Worm (Caenorhabditis elegans) whole organism, L2 larva: ENCODE results near the gene twk-13.

Experiments used
- C34F6.9 ChIP-seq: fragments of 150-350 bp; optimal IDR thresholded peaks from 2 replicates; lab custom pipeline; 2014; ENCODE audit warnings: missing biosample characterization, missing genetic modification characterization
- F13H6.1 ChIP-seq: sonication (generic microtip); optimal IDR thresholded peaks from 2 replicates; lab custom pipeline; 2016; ENCODE audit warnings: missing genetic modification characterization, missing compliant biosample characterization
- R02D3.7 ChIP-seq: fragments of 150-350 bp; optimal IDR thresholded peaks from 2 replicates; lab custom pipeline; 2014; ENCODE audit warnings: missing biosample characterization, missing genetic modification characterization
- alr-1 ChIP-seq: fragments of 150-350 bp; optimal IDR thresholded peaks from 2 replicates; lab custom pipeline; 2014; ENCODE audit warnings: missing biosample characterization, missing genetic modification characterization
- ama-1 ChIP-seq: fragments of 150-350 bp; optimal IDR thresholded peaks from 2 replicates; lab custom pipeline; 2018; ENCODE audit warnings: inconsistent platforms
- ceh-16 ChIP-seq: fragments of 150-350 bp; optimal IDR thresholded peaks from 2 replicates; lab custom pipeline; 2014; ENCODE audit warnings: missing biosample characterization, missing genetic modification characterization
- ceh-82 ChIP-seq: fragments of 150-350 bp; optimal IDR thresholded peaks from 2 replicates; lab custom pipeline; 2014; ENCODE audit warnings: missing biosample characterization, missing genetic modification characterization
- crh-2 ChIP-seq: sonication (generic microtip); optimal IDR thresholded peaks from 2 replicates; lab custom pipeline; 2017; ENCODE audit warnings: missing biosample characterization, missing genetic modification characterization
- elt-1 ChIP-seq: fragments of 150-350 bp; optimal IDR thresholded peaks from 2 replicates; lab custom pipeline; 2014; ENCODE audit warnings: missing biosample characterization, missing genetic modification characterization
- elt-3 ChIP-seq: sonication (generic microtip); optimal IDR thresholded peaks from 2 replicates; lab custom pipeline; 2017; ENCODE audit warnings: missing biosample characterization, missing genetic modification characterization
- fos-1 ChIP-seq: fragments of 150-350 bp; optimal IDR thresholded peaks from 2 replicates; lab custom pipeline; 2014; ENCODE audit warnings: missing biosample characterization, missing genetic modification characterization
- lin-11 ChIP-seq: fragments of 150-350 bp; sonication (generic microtip); optimal IDR thresholded peaks from 2 replicates; lab custom pipeline; 2014; ENCODE audit warnings: missing biosample characterization, missing genetic modification characterization, inconsistent platforms, mixed read lengths
- lin-13 ChIP-seq: fragments of 150-350 bp; optimal IDR thresholded peaks from 2 replicates; lab custom pipeline; 2014; ENCODE audit warnings: missing biosample characterization, missing genetic modification reagents, missing genetic modification characterization
- lin-39 ChIP-seq: fragments of 150-350 bp; optimal IDR thresholded peaks from 2 replicates; lab custom pipeline; 2014; ENCODE audit warnings: missing biosample characterization, missing genetic modification reagents, missing genetic modification characterization
- lsy-2 ChIP-seq, 2 experiments: fragments of 150-350 bp in 1 of 2; sonication (generic microtip) in 1 of 2; optimal IDR thresholded peaks; 2 replicates each; lab custom pipeline; 2014 to 2017; ENCODE audit warnings: missing biosample characterization in 2 of 2, missing genetic modification characterization in 2 of 2
- mab-5 ChIP-seq: fragments of 150-350 bp; optimal IDR thresholded peaks from 2 replicates; lab custom pipeline; 2014; ENCODE audit warnings: missing biosample characterization, missing genetic modification characterization
- mbf-1 ChIP-seq: sonication (generic microtip); optimal IDR thresholded peaks from 2 replicates; lab custom pipeline; 2017; ENCODE audit warnings: missing biosample characterization, missing genetic modification characterization
- mdl-1 ChIP-seq, 2 experiments: fragments of 150-350 bp in 1 of 2; sonication (generic microtip) in 1 of 2; optimal IDR thresholded peaks; 2 replicates each; lab custom pipeline; 2017; ENCODE audit warnings: missing biosample characterization in 2 of 2, missing genetic modification characterization in 2 of 2
- nhr-11 ChIP-seq: fragments of 150-350 bp; optimal IDR thresholded peaks from 2 replicates; lab custom pipeline; 2014; ENCODE audit warnings: missing biosample characterization, missing genetic modification characterization
- nhr-12 ChIP-seq: fragments of 150-350 bp; optimal IDR thresholded peaks from 2 replicates; lab custom pipeline; 2014; ENCODE audit warnings: missing biosample characterization, missing genetic modification characterization
- nhr-129 ChIP-seq: fragments of 150-350 bp; optimal IDR thresholded peaks from 2 replicates; lab custom pipeline; 2014; ENCODE audit warnings: missing biosample characterization, missing genetic modification characterization
- nhr-21 ChIP-seq: fragments of 150-350 bp; optimal IDR thresholded peaks from 2 replicates; lab custom pipeline; 2014; ENCODE audit warnings: missing biosample characterization, missing genetic modification characterization
- nhr-237 ChIP-seq: fragments of 150-350 bp; optimal IDR thresholded peaks from 2 replicates; lab custom pipeline; 2014; ENCODE audit warnings: missing biosample characterization, missing genetic modification characterization
- nhr-25 ChIP-seq: fragments of 150-350 bp; sonication (generic microtip); optimal IDR thresholded peaks from 3 replicates; lab custom pipeline; 2014; ENCODE audit warnings: missing biosample characterization, missing genetic modification characterization
- nhr-6 ChIP-seq: fragments of 150-350 bp; optimal IDR thresholded peaks from 2 replicates; lab custom pipeline; 2014; ENCODE audit warnings: missing biosample characterization, missing genetic modification characterization
- nhr-77 ChIP-seq: fragments of 150-350 bp; optimal IDR thresholded peaks from 2 replicates; lab custom pipeline; 2014; ENCODE audit warnings: missing biosample characterization, missing genetic modification characterization
- peb-1 ChIP-seq: fragments of 150-350 bp; optimal IDR thresholded peaks from 2 replicates; lab custom pipeline; 2014; ENCODE audit warnings: missing biosample characterization, missing genetic modification characterization
- sem-4 ChIP-seq: fragments of 150-350 bp; optimal IDR thresholded peaks from 2 replicates; lab custom pipeline; 2014; ENCODE audit warnings: missing biosample characterization, missing genetic modification reagents, missing genetic modification characterization
- sma-9 ChIP-seq, 2 experiments: fragments of 150-350 bp in 1 of 2; sonication (generic microtip) in 1 of 2; optimal IDR thresholded peaks; 2 replicates each; lab custom pipeline; 2014 to 2016; ENCODE audit warnings: missing genetic modification characterization in 2 of 2, mild to moderate bottlenecking in 1 of 2, missing biosample characterization in 1 of 2, missing compliant biosample characterization in 1 of 2, missing genetic modification reagents in 1 of 2, moderate library complexity in 1 of 2
- snpc-4 ChIP-seq: fragments of 150-350 bp; optimal IDR thresholded peaks from 2 replicates; lab custom pipeline; 2014; ENCODE audit warnings: missing biosample characterization, missing genetic modification characterization
- unc-39 ChIP-seq: fragments of 150-350 bp; optimal IDR thresholded peaks from 2 replicates; lab custom pipeline; 2014; ENCODE audit warnings: missing biosample characterization, missing genetic modification characterization
- unc-55 ChIP-seq: fragments of 150-350 bp; sonication (generic microtip); optimal IDR thresholded peaks from 3 replicates; lab custom pipeline; 2014; ENCODE audit warnings: missing biosample characterization, missing genetic modification reagents, missing genetic modification characterization
- unc-62 ChIP-seq: fragments of 150-350 bp; optimal IDR thresholded peaks from 2 replicates; lab custom pipeline; 2014; ENCODE audit warnings: missing biosample characterization, missing genetic modification reagents, missing genetic modification characterization
- zag-1 ChIP-seq: fragments of 150-350 bp; optimal IDR thresholded peaks from 2 replicates; lab custom pipeline; 2014; ENCODE audit warnings: missing biosample characterization, missing genetic modification characterization
- ztf-1 ChIP-seq: fragments of 200-800 bp; sonication (Bioruptor generic); conservative IDR thresholded peaks from 2 replicates; pipeline ENCODE4 v1.3.6; 2022; ENCODE audit warnings: missing genetic modification characterization, missing compliant biosample characterization
- ztf-11 ChIP-seq: sonication (generic microtip); optimal IDR thresholded peaks from 2 replicates; lab custom pipeline; 2017; ENCODE audit warnings: missing biosample characterization, missing genetic modification characterization

The twk-13 gene

ce11 chrV:12334387-12334786, 3.4 kb downstream of the twk-13 start:
- peak; percentile 2 for TF ChIP-seq C34F6.9
- TF ChIP-seq nhr-25 (tag; lab: Kevin White, UChicago): no peak
- TF ChIP-seq ceh-16: no peak
- TF ChIP-seq mdl-1 (tag; optimal IDR thresholded peaks at IDR 0.05; lab: Kevin White, UChicago): no peak
- no peak for TF ChIP-seq lin-13 (GFP tag; lab: Kevin White, UChicago)
- TF ChIP-seq nhr-129 (tag; lab: Kevin White, UChicago): peak; percentile 37
- TF ChIP-seq lsy-2 (tag; optimal IDR thresholded peaks at IDR 0.05; lab: Kevin White, UChicago): peak in 1 of 2 experiments; percentile 49
- TF ChIP-seq nhr-237 (tag; lab: Kevin White, UChicago): no peak

ce11 chrV:12331820-12332219, 6.0 kb downstream of the twk-13 start:
- TF ChIP-seq lin-39 (no peak), F13H6.1 (peak; percentile 15), elt-1 (no peak), sem-4 (tag; lab: Kevin White, UChicago) (no peak), unc-55 (GFP tag; lab: Kevin White, UChicago) (peak; percentile 41), lsy-2 (tag; optimal IDR thresholded peaks at IDR 0.05; lab: Kevin White, UChicago) (peak in 1 of 2 experiments; percentile 30), sma-9 (GFP tag; optimal IDR thresholded peaks at IDR 0.05; lab: Kevin White, UChicago) (peak; percentile 43), sma-9 (tag; optimal IDR thresholded peaks at IDR 0.05; lab: Kevin White, UChicago) (no peak), zag-1 (tag; lab: Kevin White, UChicago) (no peak), crh-2 (tag; lab: Kevin White, UChicago) (peak; percentile 21), nhr-129 (tag; lab: Kevin White, UChicago) (peak; percentile 42), ama-1 (lab: Kevin White, UChicago) (no peak)

ce11 chrV:12329173-12329572, 8.6 kb downstream of the twk-13 start:
- TF ChIP-seq C34F6.9 (no peak), lin-11 (no peak), R02D3.7 (tag; lab: Kevin White, UChicago) (no peak), ztf-11 (no peak), snpc-4 (no peak), F13H6.1 (no peak), ceh-82 (tag; lab: Kevin White, UChicago) (no peak), lin-13 (GFP tag; lab: Kevin White, UChicago) (no peak), unc-39 (tag; lab: Kevin White, UChicago) (no peak)

ce11 chrV:12326638-12327037, 11.2 kb downstream of the twk-13 start:
- TF ChIP-seq nhr-6 (tag; lab: Kevin White, UChicago): no peak
- no peak for TF ChIP-seq sem-4 (tag; lab: Kevin White, UChicago)
- no peak for TF ChIP-seq zag-1 (tag; lab: Kevin White, UChicago)
- TF ChIP-seq nhr-12 (tag; lab: Kevin White, UChicago): no peak
- TF ChIP-seq nhr-11 (tag; lab: Kevin White, UChicago): no peak
- peak; percentile 6 for TF ChIP-seq unc-55 (GFP tag; lab: Kevin White, UChicago)
- TF ChIP-seq alr-1: no peak
- TF ChIP-seq mab-5 (tag; lab: Kevin White, UChicago): peak; percentile 9
- no peak for TF ChIP-seq lsy-2 (tag; optimal IDR thresholded peaks at IDR 0.05; lab: Kevin White, UChicago)
- TF ChIP-seq sma-9 (GFP tag; optimal IDR thresholded peaks at IDR 0.05; lab: Kevin White, UChicago): no peak
- no peak for TF ChIP-seq sma-9 (tag; optimal IDR thresholded peaks at IDR 0.05; lab: Kevin White, UChicago)
- peak; percentile 15 for TF ChIP-seq C34F6.9
- TF ChIP-seq ztf-1 (GFP tag; lab: Robert Waterston, UW): no peak
- TF ChIP-seq R02D3.7 (tag; lab: Kevin White, UChicago): no peak
- TF ChIP-seq peb-1 (tag; lab: Kevin White, UChicago): no peak

- TF ChIP-seq lsy-2 (tag; optimal IDR thresholded peaks at IDR 0.05; lab: Kevin White, UChicago) (peak in 1 of 2 experiments; percentile 18), unc-55 (GFP tag; lab: Kevin White, UChicago) (no peak), fos-1 (tag; lab: Kevin White, UChicago) (no peak), ceh-16 (no peak), elt-3 (tag; lab: Kevin White, UChicago) (no peak), ceh-82 (tag; lab: Kevin White, UChicago) (no peak), sma-9 (GFP tag; optimal IDR thresholded peaks at IDR 0.05; lab: Kevin White, UChicago) (peak; percentile 26), sma-9 (tag; optimal IDR thresholded peaks at IDR 0.05; lab: Kevin White, UChicago) (no peak), unc-62 (GFP tag; lab: Kevin White, UChicago) (no peak), nhr-21 (tag; lab: Kevin White, UChicago) (peak; percentile 15), mbf-1 (tag; lab: Kevin White, UChicago) (no peak), nhr-6 (tag; lab: Kevin White, UChicago) (no peak), ztf-11 (no peak), nhr-25 (tag; lab: Kevin White, UChicago) (no peak), nhr-11 (tag; lab: Kevin White, UChicago) (no peak), alr-1 (no peak), F13H6.1 (no peak), nhr-77 (tag; lab: Kevin White, UChicago) (no peak)
These were observed 17.4 kb downstream of the twk-13 start for ce11 chrV:12320274-12320839.
